Worm (Caenorhabditis elegans): Measurements from ENCODE around the gene vps-60.

DNA sequence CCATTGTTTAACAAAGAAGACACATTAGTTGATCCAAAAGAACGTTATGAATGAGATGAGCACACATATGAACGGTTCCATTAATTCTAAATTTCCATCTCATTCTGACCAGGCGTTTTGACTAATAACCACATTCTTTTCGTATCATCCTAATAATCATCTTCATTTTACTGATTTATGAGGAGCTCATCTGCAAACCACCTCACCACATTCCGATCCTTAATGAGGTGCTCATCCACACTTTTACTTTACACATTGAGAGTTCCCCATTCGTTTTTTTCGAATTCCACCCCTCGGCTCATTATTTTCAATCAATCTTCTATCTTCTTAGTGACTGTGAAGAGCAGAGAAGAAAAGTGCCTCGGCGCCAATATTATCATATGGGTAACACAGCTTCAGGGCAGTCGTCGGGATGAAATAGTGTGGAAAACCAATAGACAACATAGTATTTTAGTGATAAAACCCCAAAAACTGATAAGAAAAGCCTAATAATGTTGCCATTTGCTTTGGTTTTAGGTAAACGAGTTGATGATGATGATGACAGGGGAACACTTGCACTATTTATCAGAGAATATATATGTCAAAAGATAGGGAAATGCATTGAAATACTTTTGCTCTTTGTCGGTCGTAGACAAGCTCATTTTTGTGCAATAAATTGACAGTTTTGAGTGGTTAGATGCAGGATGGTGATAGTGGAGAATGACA lies 45.2 kb upstream of the vps-60 start:
- no peak for TF ChIP-seq klf-2 (GFP tag; conservative IDR thresholded peaks at IDR 0.05)
- TF ChIP-seq flt-1 (GFP tag; IDR thresholded peaks at IDR 0.05), result no peak
- no peak for TF ChIP-seq tab-1 (GFP tag; IDR thresholded peaks at IDR 0.05)
- TF ChIP-seq ref-1 (GFP tag; conservative IDR thresholded peaks at IDR 0.05), result no peak
- TF ChIP-seq med-1 (GFP tag; optimal IDR thresholded peaks at IDR 0.05; ENCODE audit: insufficient read depth), result no peak
- TF ChIP-seq ztf-23 (GFP tag; IDR thresholded peaks at IDR 0.05), result no peak

Measured in whole organism, midembryonic.